Fruit fly (Drosophila melanogaster): ENCODE results near the gene GstT3.

DNA sequence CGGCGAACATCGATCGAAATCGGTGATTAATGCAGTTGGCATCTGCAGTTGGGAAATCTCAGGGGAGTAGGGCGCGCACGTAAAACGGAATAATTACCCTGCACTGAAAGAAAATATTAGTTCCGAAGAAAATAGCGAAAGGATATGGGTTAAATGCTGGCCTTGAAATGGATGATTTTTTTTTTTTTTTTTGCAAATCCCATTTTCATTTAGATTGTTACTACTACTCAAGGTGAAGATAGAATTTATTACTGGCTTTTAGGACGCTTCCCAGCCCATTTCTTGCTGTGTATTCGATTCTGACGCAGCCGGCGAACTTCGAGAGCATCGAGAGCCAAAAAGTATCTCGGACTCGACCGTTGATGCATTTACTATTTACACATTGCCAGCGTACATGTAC lies 51.8 kb downstream of the GstT3 start:
- no peak for TF ChIP-seq peb (GFP tag; IDR thresholded peaks at IDR 0.05)
- no peak for TF ChIP-seq Sry-β (GFP tag; optimal IDR thresholded peaks at IDR 0.05)
- no peak for TF ChIP-seq HLHmδ (GFP tag; optimal IDR thresholded peaks at IDR 0.05)
- no peak for TF ChIP-seq da (GFP tag; optimal IDR thresholded peaks at IDR 0.05)
- TF ChIP-seq ab (GFP tag; optimal IDR thresholded peaks at IDR 0.05), result no peak
- TF ChIP-seq CG32532 (GFP tag; IDR thresholded peaks at IDR 0.05), result 0 out of 2 replicates have a peak, but pooled peaks have one; percentile 13
- no peak for TF ChIP-seq Bgb (GFP tag; IDR thresholded peaks at IDR 0.05; ENCODE audit: partially characterized antibody)
- TF ChIP-seq Dp (GFP tag; optimal IDR thresholded peaks at IDR 0.05), result no peak
- TF ChIP-seq Rfx (GFP tag; IDR thresholded peaks at IDR 0.05), result peak; percentile 37; the same call in 1 of the 2 replicates
- TF ChIP-seq Gug (GFP tag; IDR thresholded peaks at IDR 0.05), result 0 out of 4 replicates have a peak, but pooled peaks have one; percentile 9
- no peak for TF ChIP-seq bowl (GFP tag; IDR thresholded peaks at IDR 0.05)
- TF ChIP-seq tap (tag; optimal IDR thresholded peaks at IDR 0.05), result no peak
- TF ChIP-seq Hmr (GFP tag; optimal IDR thresholded peaks at IDR 0.05), result no peak

Measured in whole organism, embryonic.